Worm (Caenorhabditis elegans): Measurements from ENCODE around the gene fbxb-72.

- TF ChIP-seq fkh-10 (GFP tag; optimal IDR thresholded peaks at IDR 0.05): no peak
- TF ChIP-seq ama-1 (optimal IDR thresholded peaks at IDR 0.05): no peak
- no peak for TF ChIP-seq Y5F2A.4 (GFP tag; optimal IDR thresholded peaks at IDR 0.05)
- TF ChIP-seq ztf-7 (tag; optimal IDR thresholded peaks at IDR 0.05): no peak
- TF ChIP-seq pqm-1 (tag; optimal IDR thresholded peaks at IDR 0.05): no peak
- TF ChIP-seq R02D3.7 (tag; optimal IDR thresholded peaks at IDR 0.05): no peak
- no peak for TF ChIP-seq nhr-77 (tag; optimal IDR thresholded peaks at IDR 0.05)
- TF ChIP-seq pha-4 (GFP tag; IDR thresholded peaks at IDR 0.05): no peak
- TF ChIP-seq pha-4 (tag; optimal IDR thresholded peaks at IDR 0.05): no peak
- no peak for TF ChIP-seq nhr-11 (tag; optimal IDR thresholded peaks at IDR 0.05)
- TF ChIP-seq nhr-42 (GFP tag; IDR thresholded peaks at IDR 0.05): no peak
These were observed 27.8 kb downstream of the fbxb-72 start, which contains the start of gene srj-52 for ce11 chrV:695914-696313.

Data from whole organism, L4 larva.